Worm (Caenorhabditis elegans) whole organism, L2 larva: ENCODE results near the gene cki-1.

Experiments used
- C34F6.9 ChIP-seq: fragments of 150-350 bp; optimal IDR thresholded peaks from 2 replicates; lab custom pipeline; 2014; ENCODE audit warnings: missing biosample characterization, missing genetic modification characterization
- F13H6.1 ChIP-seq: sonication (generic microtip); optimal IDR thresholded peaks from 2 replicates; lab custom pipeline; 2016; ENCODE audit warnings: missing genetic modification characterization, missing compliant biosample characterization
- R02D3.7 ChIP-seq: fragments of 150-350 bp; optimal IDR thresholded peaks from 2 replicates; lab custom pipeline; 2014; ENCODE audit warnings: missing biosample characterization, missing genetic modification characterization
- Y55F3AM.14 ChIP-seq: fragments of 200-800 bp; sonication (Bioruptor generic); optimal IDR thresholded peaks from 2 replicates; lab custom pipeline; 2018; ENCODE audit warnings: mild to moderate bottlenecking, missing genetic modification characterization, missing compliant biosample characterization
- ZK546.5 ChIP-seq: sonication (generic microtip); optimal IDR thresholded peaks from 2 replicates; lab custom pipeline; 2017; ENCODE audit warnings: missing biosample characterization, missing genetic modification characterization
- alr-1 ChIP-seq: fragments of 150-350 bp; optimal IDR thresholded peaks from 2 replicates; lab custom pipeline; 2014; ENCODE audit warnings: missing biosample characterization, missing genetic modification characterization
- aly-2 ChIP-seq: fragments of 150-350 bp; optimal IDR thresholded peaks from 2 replicates; lab custom pipeline; 2014; ENCODE audit warnings: missing biosample characterization, missing genetic modification characterization
- ama-1 ChIP-seq: fragments of 150-350 bp; optimal IDR thresholded peaks from 2 replicates; lab custom pipeline; 2018; ENCODE audit warnings: inconsistent platforms
- blmp-1 ChIP-seq: sonication (generic microtip); optimal IDR thresholded peaks from 2 replicates; lab custom pipeline; 2017; ENCODE audit warnings: missing genetic modification characterization, mild to moderate bottlenecking, missing compliant biosample characterization, antibody characterized with exemption, moderate library complexity; ENCODE audit not compliant: insufficient read depth
- ceh-16 ChIP-seq: fragments of 150-350 bp; optimal IDR thresholded peaks from 2 replicates; lab custom pipeline; 2014; ENCODE audit warnings: missing biosample characterization, missing genetic modification characterization
- ceh-82 ChIP-seq: fragments of 150-350 bp; optimal IDR thresholded peaks from 2 replicates; lab custom pipeline; 2014; ENCODE audit warnings: missing biosample characterization, missing genetic modification characterization
- crh-2 ChIP-seq: sonication (generic microtip); optimal IDR thresholded peaks from 2 replicates; lab custom pipeline; 2017; ENCODE audit warnings: missing biosample characterization, missing genetic modification characterization
- dmd-4 ChIP-seq: sonication (generic microtip); optimal IDR thresholded peaks from 2 replicates; lab custom pipeline; 2017; ENCODE audit warnings: missing biosample characterization, missing genetic modification characterization
- egl-27 ChIP-seq: sonication (generic microtip); optimal IDR thresholded peaks from 3 replicates; lab custom pipeline; 2017; ENCODE audit warnings: missing biosample characterization, missing genetic modification reagents, missing genetic modification characterization
- elt-1 ChIP-seq: fragments of 150-350 bp; optimal IDR thresholded peaks from 2 replicates; lab custom pipeline; 2014; ENCODE audit warnings: missing biosample characterization, missing genetic modification characterization
- elt-3 ChIP-seq: sonication (generic microtip); optimal IDR thresholded peaks from 2 replicates; lab custom pipeline; 2017; ENCODE audit warnings: missing biosample characterization, missing genetic modification characterization
- fos-1 ChIP-seq: fragments of 150-350 bp; optimal IDR thresholded peaks from 2 replicates; lab custom pipeline; 2014; ENCODE audit warnings: missing biosample characterization, missing genetic modification characterization
- gmeb-1 ChIP-seq: fragments of 150-350 bp; optimal IDR thresholded peaks from 2 replicates; lab custom pipeline; 2014; ENCODE audit warnings: missing biosample characterization, missing genetic modification characterization
- lin-11 ChIP-seq: fragments of 150-350 bp; sonication (generic microtip); optimal IDR thresholded peaks from 2 replicates; lab custom pipeline; 2014; ENCODE audit warnings: missing biosample characterization, missing genetic modification characterization, inconsistent platforms, mixed read lengths
- lin-13 ChIP-seq: fragments of 150-350 bp; optimal IDR thresholded peaks from 2 replicates; lab custom pipeline; 2014; ENCODE audit warnings: missing biosample characterization, missing genetic modification reagents, missing genetic modification characterization
- lin-39 ChIP-seq: fragments of 150-350 bp; optimal IDR thresholded peaks from 2 replicates; lab custom pipeline; 2014; ENCODE audit warnings: missing biosample characterization, missing genetic modification reagents, missing genetic modification characterization
- lsy-2 ChIP-seq, 2 experiments: fragments of 150-350 bp in 1 of 2; sonication (generic microtip) in 1 of 2; optimal IDR thresholded peaks; 2 replicates each; lab custom pipeline; 2014 to 2017; ENCODE audit warnings: missing biosample characterization in 2 of 2, missing genetic modification characterization in 2 of 2
- mab-5 ChIP-seq: fragments of 150-350 bp; optimal IDR thresholded peaks from 2 replicates; lab custom pipeline; 2014; ENCODE audit warnings: missing biosample characterization, missing genetic modification characterization
- nhr-10 ChIP-seq: sonication (generic microtip); optimal IDR thresholded peaks from 2 replicates; lab custom pipeline; 2017; ENCODE audit warnings: missing biosample characterization, missing genetic modification characterization
- nhr-11 ChIP-seq: fragments of 150-350 bp; optimal IDR thresholded peaks from 2 replicates; lab custom pipeline; 2014; ENCODE audit warnings: missing biosample characterization, missing genetic modification characterization
- nhr-12 ChIP-seq: fragments of 150-350 bp; optimal IDR thresholded peaks from 2 replicates; lab custom pipeline; 2014; ENCODE audit warnings: missing biosample characterization, missing genetic modification characterization
- nhr-129 ChIP-seq: fragments of 150-350 bp; optimal IDR thresholded peaks from 2 replicates; lab custom pipeline; 2014; ENCODE audit warnings: missing biosample characterization, missing genetic modification characterization
- nhr-21 ChIP-seq: fragments of 150-350 bp; optimal IDR thresholded peaks from 2 replicates; lab custom pipeline; 2014; ENCODE audit warnings: missing biosample characterization, missing genetic modification characterization
- nhr-23 ChIP-seq: fragments of 150-350 bp; optimal IDR thresholded peaks from 2 replicates; lab custom pipeline; 2014; ENCODE audit warnings: missing biosample characterization, missing genetic modification reagents, missing genetic modification characterization
- nhr-237 ChIP-seq: fragments of 150-350 bp; optimal IDR thresholded peaks from 2 replicates; lab custom pipeline; 2014; ENCODE audit warnings: missing biosample characterization, missing genetic modification characterization
- nhr-6 ChIP-seq: fragments of 150-350 bp; optimal IDR thresholded peaks from 2 replicates; lab custom pipeline; 2014; ENCODE audit warnings: missing biosample characterization, missing genetic modification characterization
- nhr-77 ChIP-seq: fragments of 150-350 bp; optimal IDR thresholded peaks from 2 replicates; lab custom pipeline; 2014; ENCODE audit warnings: missing biosample characterization, missing genetic modification characterization
- peb-1 ChIP-seq: fragments of 150-350 bp; optimal IDR thresholded peaks from 2 replicates; lab custom pipeline; 2014; ENCODE audit warnings: missing biosample characterization, missing genetic modification characterization
- sem-4 ChIP-seq: fragments of 150-350 bp; optimal IDR thresholded peaks from 2 replicates; lab custom pipeline; 2014; ENCODE audit warnings: missing biosample characterization, missing genetic modification reagents, missing genetic modification characterization
- skn-1 ChIP-seq: sonication (generic microtip); optimal IDR thresholded peaks from 2 replicates; lab custom pipeline; 2017; ENCODE audit warnings: missing biosample characterization, missing genetic modification characterization
- sma-3 ChIP-seq: sonication (generic microtip); optimal IDR thresholded peaks from 2 replicates; lab custom pipeline; 2016; ENCODE audit warnings: missing genetic modification reagents, missing genetic modification characterization, missing compliant biosample characterization
- sma-9 ChIP-seq, 2 experiments: fragments of 150-350 bp in 1 of 2; sonication (generic microtip) in 1 of 2; optimal IDR thresholded peaks; 2 replicates each; lab custom pipeline; 2014 to 2016; ENCODE audit warnings: missing genetic modification characterization in 2 of 2, mild to moderate bottlenecking in 1 of 2, missing biosample characterization in 1 of 2, missing compliant biosample characterization in 1 of 2, missing genetic modification reagents in 1 of 2, moderate library complexity in 1 of 2
- snpc-4 ChIP-seq: fragments of 150-350 bp; optimal IDR thresholded peaks from 2 replicates; lab custom pipeline; 2014; ENCODE audit warnings: missing biosample characterization, missing genetic modification characterization
- unc-39 ChIP-seq: fragments of 150-350 bp; optimal IDR thresholded peaks from 2 replicates; lab custom pipeline; 2014; ENCODE audit warnings: missing biosample characterization, missing genetic modification characterization
- unc-62 ChIP-seq: fragments of 150-350 bp; optimal IDR thresholded peaks from 2 replicates; lab custom pipeline; 2014; ENCODE audit warnings: missing biosample characterization, missing genetic modification reagents, missing genetic modification characterization
- zag-1 ChIP-seq: fragments of 150-350 bp; optimal IDR thresholded peaks from 2 replicates; lab custom pipeline; 2014; ENCODE audit warnings: missing biosample characterization, missing genetic modification characterization
- ztf-1 ChIP-seq: fragments of 200-800 bp; sonication (Bioruptor generic); conservative IDR thresholded peaks from 2 replicates; pipeline ENCODE4 v1.3.6; 2022; ENCODE audit warnings: missing genetic modification characterization, missing compliant biosample characterization
- ztf-11 ChIP-seq: sonication (generic microtip); optimal IDR thresholded peaks from 2 replicates; lab custom pipeline; 2017; ENCODE audit warnings: missing biosample characterization, missing genetic modification characterization
- ztf-4 ChIP-seq: fragments of 150-350 bp; optimal IDR thresholded peaks from 2 replicates; lab custom pipeline; 2014; ENCODE audit warnings: missing biosample characterization, missing genetic modification characterization

cki-1 gene

DNA sequence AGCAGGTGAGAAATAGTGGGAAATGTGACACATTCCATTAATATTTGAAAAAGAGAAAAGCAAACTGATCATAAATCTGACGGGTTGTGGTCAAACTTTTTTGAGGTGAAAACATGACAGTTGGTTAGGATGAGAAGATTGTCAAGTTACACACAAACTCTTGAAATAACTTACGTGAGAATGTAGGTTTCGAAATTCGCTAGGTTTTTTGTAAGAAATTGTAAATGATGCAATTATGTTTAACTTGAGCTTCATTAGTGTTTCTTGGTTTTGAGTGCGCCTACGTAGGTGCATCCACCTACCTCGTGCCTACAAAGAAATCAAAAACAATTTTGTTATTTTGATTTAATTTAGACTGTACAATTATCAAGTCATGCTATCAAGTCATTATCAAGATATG is 24.3 kb downstream of the cki-1 start, which contains the start of gene cex-2:
cex-2 (minus strand) TSS at position 101 of the 400 bp plus-strand sequence.
- no peak for TF ChIP-seq snpc-4
- TF ChIP-seq crh-2 (tag; lab: Kevin White, UChicago): no peak
- TF ChIP-seq unc-62 (GFP tag; lab: Kevin White, UChicago): no peak
- TF ChIP-seq lin-11: no peak
- no peak for TF ChIP-seq C34F6.9 (tag; lab: Kevin White, UChicago)
- TF ChIP-seq F13H6.1: no peak
- TF ChIP-seq, all 48 proteins: peak for 0

DNA sequence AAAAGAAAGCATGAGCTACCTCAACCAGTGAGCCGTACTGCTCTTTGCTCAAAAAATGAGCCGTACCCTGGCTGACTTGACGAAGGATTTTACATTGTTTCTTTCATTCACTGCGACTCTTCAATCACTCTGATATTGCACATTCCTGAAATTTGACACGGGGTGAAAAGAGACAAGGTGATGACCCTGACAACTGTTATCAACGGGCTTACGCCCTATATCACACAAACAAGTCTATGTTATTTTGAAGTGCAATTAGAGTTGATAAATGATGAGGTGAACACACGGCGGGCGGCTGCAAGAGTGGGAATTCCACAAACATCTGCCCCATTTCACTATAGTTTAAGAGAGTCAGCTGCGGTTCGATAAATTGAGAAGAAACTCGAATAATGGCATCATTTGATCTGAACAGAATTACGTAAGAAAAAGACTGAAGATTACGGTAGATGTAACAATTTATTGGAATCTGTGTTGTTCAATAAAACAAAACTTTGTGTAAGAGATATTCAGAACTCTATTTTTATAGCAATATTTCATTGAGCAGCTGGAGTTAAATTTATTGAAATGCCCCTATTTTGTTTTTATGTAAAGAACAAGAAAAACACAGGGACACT is 25.7 kb downstream of the cki-1 start:
- TF ChIP-seq sma-3: no peak
- TF ChIP-seq nhr-6 (tag; lab: Kevin White, UChicago): peak; percentile 36
- no peak for TF ChIP-seq ztf-11 (tag; lab: Kevin White, UChicago)
- peak; percentile 92 for TF ChIP-seq F13H6.1
- peak; percentile 44 for TF ChIP-seq mab-5 (tag; lab: Kevin White, UChicago)
- TF ChIP-seq unc-39: no peak
- TF ChIP-seq nhr-23 (tag; lab: Kevin White, UChicago): no peak
- no peak for TF ChIP-seq unc-62 (GFP tag; lab: Kevin White, UChicago)
- TF ChIP-seq blmp-1 (tag; lab: Kevin White, UChicago): no peak
- TF ChIP-seq nhr-77 (tag; lab: Kevin White, UChicago): no peak
- no peak for TF ChIP-seq nhr-12 (tag; lab: Kevin White, UChicago)
- TF ChIP-seq peb-1 (tag; lab: Kevin White, UChicago): no peak
- no peak for TF ChIP-seq lin-13 (GFP tag; lab: Kevin White, UChicago)
- no peak for TF ChIP-seq C34F6.9 (tag; lab: Kevin White, UChicago)
- TF ChIP-seq alr-1 (tag; lab: Kevin White, UChicago): no peak
- no peak for TF ChIP-seq ztf-1 (GFP tag; lab: Robert Waterston, UW)
- no peak for TF ChIP-seq nhr-21 (tag; lab: Kevin White, UChicago)
- no peak for TF ChIP-seq ama-1
- peak in 1 of 2 experiments; percentile 44 for TF ChIP-seq lsy-2 (tag; optimal IDR thresholded peaks at IDR 0.05; lab: Kevin White, UChicago)
- TF ChIP-seq nhr-10 (tag; lab: Kevin White, UChicago): no peak
- peak; percentile 58 for TF ChIP-seq sem-4 (tag; lab: Kevin White, UChicago)
- TF ChIP-seq ceh-82 (tag; lab: Kevin White, UChicago): no peak
- TF ChIP-seq ZK546.5 (tag; lab: Kevin White, UChicago): no peak
- TF ChIP-seq crh-2 (tag; lab: Kevin White, UChicago): no peak
- no peak for TF ChIP-seq elt-3 (tag; lab: Kevin White, UChicago)
- TF ChIP-seq elt-1 (tag; lab: Kevin White, UChicago): no peak
- TF ChIP-seq ceh-16 (tag; lab: Kevin White, UChicago): no peak
- TF ChIP-seq fos-1 (tag; lab: Kevin White, UChicago): no peak
- no peak for TF ChIP-seq aly-2 (tag; lab: Kevin White, UChicago)
- TF ChIP-seq skn-1 (tag; lab: Kevin White, UChicago): no peak
- no peak for TF ChIP-seq nhr-237 (tag; lab: Kevin White, UChicago)
- peak; percentile 81 for TF ChIP-seq sma-9 (GFP tag; optimal IDR thresholded peaks at IDR 0.05; lab: Kevin White, UChicago)
- TF ChIP-seq sma-9 (tag; optimal IDR thresholded peaks at IDR 0.05; lab: Kevin White, UChicago): no peak
- no peak for TF ChIP-seq gmeb-1 (tag; lab: Kevin White, UChicago)
- peak; percentile 39 for TF ChIP-seq lin-39 (tag; lab: Kevin White, UChicago)
- TF ChIP-seq R02D3.7 (tag; lab: Kevin White, UChicago): no peak
- no peak for TF ChIP-seq lin-11
- TF ChIP-seq egl-27: no peak
- no peak for TF ChIP-seq snpc-4
- TF ChIP-seq zag-1: no peak
- no peak for TF ChIP-seq dmd-4 (tag; lab: Kevin White, UChicago)
- peak; percentile 30 for TF ChIP-seq ztf-4
- TF ChIP-seq nhr-11: no peak
- TF ChIP-seq nhr-129 (tag; lab: Kevin White, UChicago): peak; percentile 65
- TF ChIP-seq Y55F3AM.14 (GFP tag; lab: Kevin White, UChicago): no peak
